Worm (Caenorhabditis elegans) whole organism, L1 larva: ENCODE measurements around the gene ucr-2.1.

Experiments used
- C16A3.4 ChIP-seq: fragments of 150-350 bp; optimal IDR thresholded peaks from 2 replicates; lab custom pipeline; 2014; ENCODE audit warnings: missing biosample characterization, missing genetic modification characterization
- C34B4.2 ChIP-seq: sonication (generic microtip); optimal IDR thresholded peaks from 2 replicates; lab custom pipeline; 2017; ENCODE audit warnings: mild to moderate bottlenecking, missing genetic modification characterization, missing compliant biosample characterization
- F16B12.6 ChIP-seq: fragments of 150-350 bp; optimal IDR thresholded peaks from 2 replicates; lab custom pipeline; 2014; ENCODE audit warnings: missing biosample characterization, missing genetic modification characterization
- aha-1 ChIP-seq: fragments of 150-350 bp; optimal IDR thresholded peaks from 2 replicates; lab custom pipeline; 2014; ENCODE audit warnings: missing biosample characterization, missing genetic modification characterization
- alr-1 ChIP-seq: fragments of 200-800 bp; sonication (Bioruptor generic); optimal IDR thresholded peaks from 2 replicates; lab custom pipeline; 2018; ENCODE audit warnings: borderline replicate concordance, mild to moderate bottlenecking, missing genetic modification characterization, missing compliant biosample characterization
- aly-2 ChIP-seq: fragments of 150-350 bp; optimal IDR thresholded peaks from 2 replicates; lab custom pipeline; 2014; ENCODE audit warnings: missing biosample characterization, missing genetic modification characterization
- ama-1 ChIP-seq: fragments of 150-350 bp; optimal IDR thresholded peaks from 2 replicates; lab custom pipeline; 2014
- ceh-63 ChIP-seq: fragments of 200-800 bp; sonication (Bioruptor generic); optimal IDR thresholded peaks from 2 replicates; lab custom pipeline; 2018; ENCODE audit warnings: mild to moderate bottlenecking, missing genetic modification characterization, missing compliant biosample characterization
- ceh-8 ChIP-seq: fragments of 200-800 bp; sonication (Bioruptor generic); optimal IDR thresholded peaks from 2 replicates; lab custom pipeline; 2018; ENCODE audit warnings: mild to moderate bottlenecking, missing genetic modification characterization, moderate library complexity, missing compliant biosample characterization
- ceh-90 ChIP-seq: sonication (generic microtip); optimal IDR thresholded peaks from 2 replicates; lab custom pipeline; 2016; ENCODE audit warnings: missing genetic modification characterization, missing compliant biosample characterization
- ces-1 ChIP-seq: fragments of 150-350 bp; optimal IDR thresholded peaks from 2 replicates; lab custom pipeline; 2014; ENCODE audit warnings: missing biosample characterization, missing genetic modification reagents, missing genetic modification characterization
- dpl-1 ChIP-seq, 3 experiments: fragments of 150-350 bp in 2 of 3; sonication (generic microtip) in 1 of 3; optimal IDR thresholded peaks; 2 replicates each; lab custom pipeline; 2014 to 2017; ENCODE audit warnings: missing biosample characterization in 3 of 3, missing genetic modification characterization in 3 of 3, missing genetic modification reagents in 3 of 3
- dsc-1 ChIP-seq: sonication (generic microtip); optimal IDR thresholded peaks from 2 replicates; lab custom pipeline; 2016; ENCODE audit warnings: mild to moderate bottlenecking, missing genetic modification characterization, missing compliant biosample characterization
- egl-13 ChIP-seq: sonication (generic microtip); optimal IDR thresholded peaks from 2 replicates; lab custom pipeline; 2016; ENCODE audit warnings: missing genotype, missing genetic modification reagents, missing genetic modification characterization, missing compliant biosample characterization
- elt-2 ChIP-seq: sonication (generic microtip); optimal IDR thresholded peaks from 2 replicates; lab custom pipeline; 2016; ENCODE audit warnings: missing genetic modification characterization, mild to moderate bottlenecking, inconsistent platforms, missing compliant biosample characterization, missing genetic modification reagents
- fkh-10 ChIP-seq: sonication (generic microtip); optimal IDR thresholded peaks from 2 replicates; lab custom pipeline; 2017; ENCODE audit warnings: missing biosample characterization, missing genetic modification reagents, missing genetic modification characterization
- fos-1 ChIP-seq: fragments of 150-350 bp; optimal IDR thresholded peaks from 2 replicates; lab custom pipeline; 2014; ENCODE audit warnings: missing biosample characterization, missing genetic modification characterization
- grh-1 ChIP-seq: fragments of 200-800 bp; sonication (Bioruptor generic); IDR thresholded peaks from 2 replicates; pipeline ENCODE4 v1.3.6; 2022; ENCODE audit warnings: missing genetic modification reagents, missing genetic modification characterization, missing compliant biosample characterization
- hlh-4 ChIP-seq: sonication (generic microtip); optimal IDR thresholded peaks from 2 replicates; lab custom pipeline; 2016; ENCODE audit warnings: mild to moderate bottlenecking, missing genetic modification characterization, missing compliant biosample characterization
- hpl-2 ChIP-seq: fragments of 150-350 bp; optimal IDR thresholded peaks from 2 replicates; lab custom pipeline; 2014; ENCODE audit warnings: missing biosample characterization, missing genetic modification reagents, missing genetic modification characterization
- irx-1 ChIP-seq: sonication (generic microtip); optimal IDR thresholded peaks from 2 replicates; lab custom pipeline; 2016; ENCODE audit warnings: missing genetic modification characterization, missing compliant biosample characterization
- isw-1 ChIP-seq: fragments of 200-800 bp; sonication (Bioruptor generic); IDR thresholded peaks from 2 replicates; pipeline ENCODE4 v1.3.6; 2022; ENCODE audit warnings: missing genetic modification characterization, missing compliant biosample characterization
- jun-1 ChIP-seq: fragments of 150-350 bp; optimal IDR thresholded peaks from 2 replicates; lab custom pipeline; 2014; ENCODE audit warnings: missing biosample characterization, missing genetic modification reagents, missing genetic modification characterization
- lin-13 ChIP-seq: fragments of 150-350 bp; optimal IDR thresholded peaks from 2 replicates; lab custom pipeline; 2014; ENCODE audit warnings: missing biosample characterization, missing genetic modification reagents, missing genetic modification characterization
- lin-39 ChIP-seq: fragments of 150-350 bp; optimal IDR thresholded peaks from 2 replicates; lab custom pipeline; 2014; ENCODE audit warnings: missing biosample characterization, missing genetic modification reagents, missing genetic modification characterization
- mab-9 ChIP-seq: fragments of 200-800 bp; sonication (Bioruptor generic); IDR thresholded peaks from 2 replicates; pipeline ENCODE4 v1.3.6; 2022; ENCODE audit warnings: missing genetic modification reagents, missing genetic modification characterization, missing compliant biosample characterization
- nhr-11 ChIP-seq: fragments of 150-350 bp; optimal IDR thresholded peaks from 2 replicates; lab custom pipeline; 2014; ENCODE audit warnings: missing biosample characterization, missing genetic modification characterization
- nhr-19 ChIP-seq: fragments of 200-800 bp; sonication (Bioruptor generic); conservative IDR thresholded peaks from 2 replicates; pipeline ENCODE4 v1.3.6; 2022; ENCODE audit warnings: missing genetic modification characterization, missing compliant biosample characterization
- nhr-20 ChIP-seq: sonication (generic microtip); optimal IDR thresholded peaks from 2 replicates; lab custom pipeline; 2016; ENCODE audit warnings: mild to moderate bottlenecking, missing genetic modification characterization, missing compliant biosample characterization
- nhr-237 ChIP-seq: fragments of 150-350 bp; optimal IDR thresholded peaks from 2 replicates; lab custom pipeline; 2014; ENCODE audit warnings: missing biosample characterization, missing genetic modification characterization
- nhr-28 ChIP-seq: fragments of 150-350 bp; optimal IDR thresholded peaks from 2 replicates; lab custom pipeline; 2014; ENCODE audit warnings: missing biosample characterization, missing genetic modification characterization
- nhr-71 ChIP-seq: sonication (generic microtip); optimal IDR thresholded peaks from 2 replicates; lab custom pipeline; 2016; ENCODE audit warnings: mild to moderate bottlenecking, missing genetic modification characterization, moderate library complexity, missing compliant biosample characterization
- nhr-76 ChIP-seq: sonication (generic microtip); optimal IDR thresholded peaks from 2 replicates; lab custom pipeline; 2017; ENCODE audit warnings: missing biosample characterization, missing genetic modification characterization
- nhr-77 ChIP-seq: fragments of 150-350 bp; optimal IDR thresholded peaks from 2 replicates; lab custom pipeline; 2014; ENCODE audit warnings: missing biosample characterization, missing genetic modification characterization
- nhr-84 ChIP-seq: sonication (generic microtip); optimal IDR thresholded peaks from 2 replicates; lab custom pipeline; 2017; ENCODE audit warnings: missing biosample characterization, missing genetic modification characterization
- nhr-85 ChIP-seq: sonication (generic microtip); peaks from one replicate; lab custom pipeline; 2016; ENCODE audit warnings: missing genetic modification characterization, inconsistent platforms, missing compliant biosample characterization
- nhr-90 ChIP-seq: sonication (generic microtip); optimal IDR thresholded peaks from 2 replicates; lab custom pipeline; 2016; ENCODE audit warnings: mild to moderate bottlenecking, missing genetic modification characterization, missing compliant biosample characterization; ENCODE audit not compliant: poor library complexity
- pag-3 ChIP-seq: sonication (generic microtip); optimal IDR thresholded peaks from 2 replicates; lab custom pipeline; 2017; ENCODE audit warnings: missing genetic modification characterization, mild to moderate bottlenecking, missing compliant biosample characterization, antibody characterized with exemption, borderline replicate concordance; ENCODE audit not compliant: insufficient read depth
- pax-3 ChIP-seq: fragments of 200-800 bp; sonication (Bioruptor generic); optimal IDR thresholded peaks from 2 replicates; lab custom pipeline; 2018; ENCODE audit warnings: mild to moderate bottlenecking, missing genetic modification characterization, moderate library complexity, missing compliant biosample characterization
- skn-1 ChIP-seq: fragments of 150-350 bp; optimal IDR thresholded peaks from 2 replicates; lab custom pipeline; 2014; ENCODE audit warnings: missing biosample characterization, missing genetic modification characterization
- snpc-4 ChIP-seq: fragments of 150-350 bp; optimal IDR thresholded peaks from 2 replicates; lab custom pipeline; 2014; ENCODE audit warnings: missing biosample characterization, missing genetic modification characterization
- snu-23 ChIP-seq: sonication (generic microtip); optimal IDR thresholded peaks from 2 replicates; lab custom pipeline; 2016; ENCODE audit warnings: missing genetic modification characterization, missing compliant biosample characterization
- sox-4 ChIP-seq: sonication (generic microtip); optimal IDR thresholded peaks from 2 replicates; lab custom pipeline; 2016; ENCODE audit warnings: missing genetic modification characterization, missing compliant biosample characterization
- sup-37 ChIP-seq: fragments of 200-800 bp; sonication (Bioruptor generic); optimal IDR thresholded peaks from 2 replicates; lab custom pipeline; 2018; ENCODE audit warnings: mild to moderate bottlenecking, missing genetic modification characterization, missing compliant biosample characterization
- swsn-7 ChIP-seq: sonication (generic microtip); optimal IDR thresholded peaks from 2 replicates; lab custom pipeline; 2016; ENCODE audit warnings: missing genetic modification characterization, missing compliant biosample characterization
- tbx-2 ChIP-seq: sonication (generic microtip); optimal IDR thresholded peaks from 2 replicates; lab custom pipeline; 2016; ENCODE audit warnings: missing genetic modification characterization, missing compliant biosample characterization
- unc-130 ChIP-seq: fragments of 150-350 bp; optimal IDR thresholded peaks from 2 replicates; lab custom pipeline; 2017; ENCODE audit warnings: missing biosample characterization, missing genetic modification characterization, inconsistent platforms
- unc-30 ChIP-seq: sonication (generic microtip); optimal IDR thresholded peaks from 2 replicates; lab custom pipeline; 2017; ENCODE audit warnings: missing biosample characterization, missing genetic modification characterization
- unc-98 ChIP-seq: fragments of 200-800 bp; sonication (Bioruptor generic); IDR thresholded peaks from 2 replicates; pipeline ENCODE4 v1.3.6; 2022; ENCODE audit warnings: missing genetic modification characterization, missing compliant biosample characterization
- vab-15 ChIP-seq: sonication (generic microtip); optimal IDR thresholded peaks from 2 replicates; lab custom pipeline; 2017; ENCODE audit warnings: missing genotype, mild to moderate bottlenecking, missing genetic modification characterization, missing compliant biosample characterization
- zip-4 ChIP-seq: fragments of 200-800 bp; sonication (Bioruptor generic); optimal IDR thresholded peaks from 2 replicates; lab custom pipeline; 2018; ENCODE audit warnings: mild to moderate bottlenecking, missing genetic modification characterization, moderate library complexity, missing compliant biosample characterization
- ztf-11 ChIP-seq, 2 experiments: sonication (generic microtip); optimal IDR thresholded peaks; 2 replicates each; lab custom pipeline; 2016 to 2017; ENCODE audit warnings: missing genetic modification characterization in 2 of 2, missing biosample characterization in 1 of 2, missing compliant biosample characterization in 1 of 2
- ztf-4 ChIP-seq: fragments of 150-350 bp; optimal IDR thresholded peaks from 2 replicates; lab custom pipeline; 2014; ENCODE audit warnings: missing biosample characterization, missing genetic modification characterization

The ucr-2.1 gene

DNA sequence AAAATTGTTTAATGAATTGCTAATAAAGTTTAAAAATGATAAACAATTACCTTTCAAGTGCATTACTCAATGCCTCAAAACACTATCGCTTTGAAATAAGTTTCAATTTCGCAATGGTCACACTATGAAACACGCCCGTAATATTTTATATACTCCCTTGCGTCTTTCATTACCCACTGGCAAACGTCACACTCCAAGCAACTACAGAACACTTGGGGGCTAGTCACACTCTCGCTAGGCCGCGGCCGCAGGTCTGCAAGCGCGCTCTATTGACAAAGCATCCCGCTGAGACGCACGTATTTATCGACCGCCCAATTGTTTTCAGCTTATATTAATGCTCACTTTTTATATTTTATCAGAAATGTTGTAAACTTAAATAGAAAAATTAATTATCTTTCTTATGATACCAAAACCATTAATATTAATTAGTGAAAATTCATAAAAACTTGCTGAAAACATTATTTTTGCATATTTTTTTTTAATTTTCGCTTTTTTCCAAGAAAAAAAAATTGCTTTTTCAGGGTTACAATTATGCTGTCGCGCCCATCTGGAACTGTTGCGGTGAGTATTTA is at the start of gene ucr-2.1, which contains the start of gene nmat-1:
TSS of gene ucr-2.1 (plus strand) at position 522 of the 572 bp plus-strand sequence.
TSS of gene nmat-1 (minus strand) at position 136 of the 572 bp plus-strand sequence.
- TF ChIP-seq nhr-28, result no peak
- peak; percentile 75 for TF ChIP-seq hpl-2
- peak; percentile 19 for TF ChIP-seq F16B12.6
- TF ChIP-seq nhr-76, result no peak
- peak in 1 of 2 experiments; percentile 38 for TF ChIP-seq ztf-11 (tag; optimal IDR thresholded peaks at IDR 0.05; lab: Kevin White, UChicago)
- TF ChIP-seq nhr-90 (tag; lab: Kevin White, UChicago), result peak; percentile 89
- TF ChIP-seq aly-2 (tag; lab: Kevin White, UChicago), result no peak
- peak; percentile 56 for TF ChIP-seq lin-13 (GFP tag; lab: Kevin White, UChicago)
- peak; percentile 91 for TF ChIP-seq snu-23
- peak; percentile 74 for TF ChIP-seq skn-1 (tag; lab: Kevin White, UChicago)
- peak; percentile 81 for TF ChIP-seq elt-2 (tag; lab: Kevin White, UChicago)
- no peak for TF ChIP-seq ceh-63 (GFP tag; lab: Kevin White, UChicago)
- TF ChIP-seq dpl-1 (GFP tag; optimal IDR thresholded peaks at IDR 0.05; lab: Kevin White, UChicago), result peak; percentile 48 to 54 (median 52)
- no peak for TF ChIP-seq fkh-10
- TF ChIP-seq pag-3 (tag; lab: Kevin White, UChicago), result no peak
- TF ChIP-seq nhr-77 (tag; lab: Kevin White, UChicago), result peak; percentile 62
- TF ChIP-seq irx-1, result peak; percentile 57
- TF ChIP-seq tbx-2 (tag; lab: Kevin White, UChicago), result peak; percentile 76
- TF ChIP-seq ceh-90 (tag; lab: Kevin White, UChicago), result no peak
- no peak for TF ChIP-seq mab-9 (GFP tag; lab: Robert Waterston, UW)
- TF ChIP-seq swsn-7 (tag; lab: Kevin White, UChicago), result peak; percentile 80
- no peak for TF ChIP-seq pax-3 (tag; lab: Kevin White, UChicago)
- TF ChIP-seq nhr-11, result no peak
- peak; percentile 90 for TF ChIP-seq nhr-71 (tag; lab: Kevin White, UChicago)
- no peak for TF ChIP-seq nhr-84 (tag; lab: Kevin White, UChicago)
- peak; percentile 27 for TF ChIP-seq ceh-8 (GFP tag; lab: Kevin White, UChicago)
- peak; percentile 8 for TF ChIP-seq aha-1 (tag; lab: Kevin White, UChicago)
- peak; percentile 21 for TF ChIP-seq snpc-4 (tag; lab: Kevin White, UChicago)
- TF ChIP-seq nhr-19, result peak; percentile 79
- no peak for TF ChIP-seq hlh-4
- peak; percentile 68 for TF ChIP-seq egl-13 (tag; lab: Kevin White, UChicago)
- TF ChIP-seq lin-39 (tag; lab: Kevin White, UChicago), result no peak
- no peak for TF ChIP-seq ama-1 (lab: Kevin White, UChicago)
- no peak for TF ChIP-seq alr-1 (tag; lab: Kevin White, UChicago)
- no peak for TF ChIP-seq sox-4 (tag; lab: Kevin White, UChicago)
- TF ChIP-seq isw-1, result peak; percentile 12; the same call in 1 of the 2 replicates
- TF ChIP-seq nhr-85 (tag; lab: Kevin White, UChicago), result peak; percentile 90
- peak; percentile 89 for TF ChIP-seq C16A3.4 (tag; lab: Kevin White, UChicago)
- TF ChIP-seq zip-4 (GFP tag; lab: Kevin White, UChicago), result no peak
- TF ChIP-seq vab-15 (tag; lab: Kevin White, UChicago), result peak; percentile 50
- no peak for TF ChIP-seq C34B4.2 (tag; lab: Kevin White, UChicago)
- TF ChIP-seq nhr-237 (tag; lab: Kevin White, UChicago), result peak; percentile 35
- no peak for TF ChIP-seq sup-37
- TF ChIP-seq nhr-20, result peak; percentile 93
- TF ChIP-seq fos-1 (tag; lab: Kevin White, UChicago), result peak; percentile 19
- TF ChIP-seq unc-30, result no peak
- TF ChIP-seq unc-130 (tag; lab: Kevin White, UChicago), result peak; percentile 82
- no peak for TF ChIP-seq grh-1 (GFP tag; lab: Robert Waterston, UW)
- TF ChIP-seq dsc-1 (tag; lab: Kevin White, UChicago), result peak; percentile 64
- TF ChIP-seq jun-1 (tag; lab: Kevin White, UChicago), result peak; percentile 54
- TF ChIP-seq unc-98 (GFP tag; lab: Robert Waterston, UW), result no peak
- TF ChIP-seq ces-1, result no peak
- peak; percentile 44 for TF ChIP-seq ztf-4 (tag; lab: Kevin White, UChicago)
